Worm (Caenorhabditis elegans) whole organism, L3 larva: ENCODE results near the gene F07C3.16.

Experiments
- R02D3.7 ChIP-seq: fragments of 150-350 bp; optimal IDR thresholded peaks from 2 replicates; lab custom pipeline; 2014; ENCODE audit warnings: missing biosample characterization, missing genetic modification characterization
- aly-2 ChIP-seq: fragments of 150-350 bp; optimal IDR thresholded peaks from 2 replicates; lab custom pipeline; 2014; ENCODE audit warnings: missing biosample characterization, missing genetic modification characterization
- ceh-28 ChIP-seq: fragments of 150-350 bp; optimal IDR thresholded peaks from 2 replicates; lab custom pipeline; 2014; ENCODE audit warnings: missing biosample characterization, missing genetic modification reagents, missing genetic modification characterization
- ceh-82 ChIP-seq: fragments of 150-350 bp; optimal IDR thresholded peaks from 2 replicates; lab custom pipeline; 2014; ENCODE audit warnings: missing biosample characterization, missing genetic modification characterization
- ceh-9 ChIP-seq: sonication (generic microtip); optimal IDR thresholded peaks from 2 replicates; lab custom pipeline; 2018; ENCODE audit warnings: missing biosample characterization, missing genetic modification characterization
- daf-12 ChIP-seq: fragments of 150-350 bp; optimal IDR thresholded peaks from 2 replicates; lab custom pipeline; 2014; ENCODE audit warnings: missing biosample characterization, missing genetic modification reagents, missing genetic modification characterization
- egl-27 ChIP-seq: sonication (generic microtip); optimal IDR thresholded peaks from 4 replicates; lab custom pipeline; 2017; ENCODE audit warnings: missing biosample characterization, missing genetic modification reagents, missing genetic modification characterization
- egl-5 ChIP-seq: fragments of 150-350 bp; optimal IDR thresholded peaks from 2 replicates; lab custom pipeline; 2017; ENCODE audit warnings: missing biosample characterization, missing genetic modification reagents, missing genetic modification characterization, inconsistent platforms
- elt-1 ChIP-seq: fragments of 150-350 bp; optimal IDR thresholded peaks from 2 replicates; lab custom pipeline; 2014; ENCODE audit warnings: missing biosample characterization, missing genetic modification characterization
- fkh-10 ChIP-seq: sonication (generic microtip); optimal IDR thresholded peaks from 2 replicates; lab custom pipeline; 2017; ENCODE audit warnings: missing biosample characterization, missing genetic modification reagents, missing genetic modification characterization
- hmg-11 ChIP-seq: sonication (generic microtip); optimal IDR thresholded peaks from 2 replicates; lab custom pipeline; 2016; ENCODE audit warnings: missing genetic modification characterization, missing compliant biosample characterization
- lin-15B ChIP-seq: fragments of 150-350 bp; optimal IDR thresholded peaks from 2 replicates; lab custom pipeline; 2014; ENCODE audit warnings: missing biosample characterization, missing genetic modification characterization
- lin-39 ChIP-seq: fragments of 150-350 bp; optimal IDR thresholded peaks from 2 replicates; lab custom pipeline; 2018; ENCODE audit warnings: missing biosample characterization, missing genetic modification reagents, missing genetic modification characterization
- mdl-1 ChIP-seq: fragments of 150-350 bp; optimal IDR thresholded peaks from 2 replicates; lab custom pipeline; 2014; ENCODE audit warnings: missing biosample characterization, missing genetic modification characterization
- mml-1 ChIP-seq: fragments of 150-350 bp; sonication (generic microtip); optimal IDR thresholded peaks from 3 replicates; lab custom pipeline; 2014; ENCODE audit warnings: missing biosample characterization, missing genetic modification characterization
- nfya-1 ChIP-seq: sonication (generic microtip); optimal IDR thresholded peaks from 2 replicates; lab custom pipeline; 2017; ENCODE audit warnings: missing genetic modification characterization, mild to moderate bottlenecking, missing compliant biosample characterization, antibody characterized with exemption, moderate library complexity; ENCODE audit not compliant: insufficient read depth
- nhr-12 ChIP-seq: fragments of 150-350 bp; optimal IDR thresholded peaks from 2 replicates; lab custom pipeline; 2014; ENCODE audit warnings: missing biosample characterization, missing genetic modification characterization
- nhr-23 ChIP-seq: fragments of 150-350 bp; optimal IDR thresholded peaks from 2 replicates; lab custom pipeline; 2014; ENCODE audit warnings: missing biosample characterization, missing genetic modification reagents, missing genetic modification characterization
- nhr-25 ChIP-seq: sonication (generic microtip); optimal IDR thresholded peaks from 2 replicates; lab custom pipeline; 2017; ENCODE audit warnings: missing biosample characterization, missing genetic modification characterization
- nhr-43 ChIP-seq: sonication (generic microtip); optimal IDR thresholded peaks from 2 replicates; lab custom pipeline; 2016; ENCODE audit warnings: mild to moderate bottlenecking, missing genetic modification characterization, missing compliant biosample characterization; ENCODE audit not compliant: poor library complexity, severe bottlenecking
- nhr-67 ChIP-seq: fragments of 150-350 bp; optimal IDR thresholded peaks from 2 replicates; lab custom pipeline; 2014; ENCODE audit warnings: missing biosample characterization, missing genetic modification characterization
- nhr-77 ChIP-seq: fragments of 150-350 bp; optimal IDR thresholded peaks from 2 replicates; lab custom pipeline; 2014; ENCODE audit warnings: missing biosample characterization, missing genetic modification characterization
- pha-4 ChIP-seq: fragments of 150-350 bp; optimal IDR thresholded peaks from 2 replicates; lab custom pipeline; 2014; ENCODE audit warnings: missing biosample characterization, missing genetic modification reagents, missing genetic modification characterization
- sea-2 ChIP-seq: fragments of 150-350 bp; sonication (generic microtip); optimal IDR thresholded peaks from 4 replicates; lab custom pipeline; 2014; ENCODE audit warnings: missing biosample characterization, missing genetic modification reagents, missing genetic modification characterization
- snpc-4 ChIP-seq: fragments of 150-350 bp; optimal IDR thresholded peaks from 2 replicates; lab custom pipeline; 2014; ENCODE audit warnings: missing biosample characterization, missing genetic modification characterization
- tbx-2 ChIP-seq: sonication (generic microtip); optimal IDR thresholded peaks from 2 replicates; lab custom pipeline; 2016; ENCODE audit warnings: mild to moderate bottlenecking, missing genetic modification characterization, missing compliant biosample characterization
- unc-39 ChIP-seq: sonication (generic microtip); optimal IDR thresholded peaks from 4 replicates; lab custom pipeline; 2017; ENCODE audit warnings: missing biosample characterization, missing genetic modification characterization
- unc-62 ChIP-seq: fragments of 150-350 bp; sonication (generic microtip); optimal IDR thresholded peaks from 4 replicates; lab custom pipeline; 2014; ENCODE audit warnings: missing biosample characterization, missing genetic modification reagents, missing genetic modification characterization
- ztf-4 ChIP-seq: fragments of 150-350 bp; optimal IDR thresholded peaks from 2 replicates; lab custom pipeline; 2014; ENCODE audit warnings: missing biosample characterization, missing genetic modification characterization

F07C3.16 gene

DNA sequence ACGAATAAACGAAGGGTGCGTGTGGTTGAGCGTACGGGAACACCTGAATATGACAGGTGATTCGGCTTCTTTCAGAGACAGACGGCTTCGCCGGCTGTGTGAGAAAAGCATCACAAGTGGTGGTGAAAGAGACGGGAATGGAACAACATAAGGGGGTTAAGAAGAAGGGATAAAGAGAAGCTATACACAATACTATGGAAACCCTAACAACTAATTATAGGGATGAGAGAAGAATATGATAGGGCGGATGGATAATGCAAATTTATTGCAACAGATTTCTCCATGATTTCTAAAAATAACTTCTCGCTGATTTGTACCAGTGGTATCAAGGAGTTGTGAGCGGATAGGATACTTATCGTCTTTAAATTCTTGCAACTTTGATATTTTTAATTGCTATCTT is 24.7 kb upstream of the F07C3.16 start, which contains the start of gene hlh-10:
Gene hlh-10, minus strand, starts transcription at position 101 of the 400 bp plus-strand sequence.
- TF ChIP-seq unc-62 (GFP tag; lab: Kevin White, UChicago): no peak
- no peak for TF ChIP-seq mdl-1
- no peak for TF ChIP-seq sea-2 (GFP tag; lab: Kevin White, UChicago)
- no peak for TF ChIP-seq ztf-4 (tag; lab: Kevin White, UChicago)
- TF ChIP-seq nhr-77 (tag; lab: Kevin White, UChicago): no peak
- TF ChIP-seq elt-1 (tag; lab: Kevin White, UChicago): no peak
- no peak for TF ChIP-seq egl-27

DNA sequence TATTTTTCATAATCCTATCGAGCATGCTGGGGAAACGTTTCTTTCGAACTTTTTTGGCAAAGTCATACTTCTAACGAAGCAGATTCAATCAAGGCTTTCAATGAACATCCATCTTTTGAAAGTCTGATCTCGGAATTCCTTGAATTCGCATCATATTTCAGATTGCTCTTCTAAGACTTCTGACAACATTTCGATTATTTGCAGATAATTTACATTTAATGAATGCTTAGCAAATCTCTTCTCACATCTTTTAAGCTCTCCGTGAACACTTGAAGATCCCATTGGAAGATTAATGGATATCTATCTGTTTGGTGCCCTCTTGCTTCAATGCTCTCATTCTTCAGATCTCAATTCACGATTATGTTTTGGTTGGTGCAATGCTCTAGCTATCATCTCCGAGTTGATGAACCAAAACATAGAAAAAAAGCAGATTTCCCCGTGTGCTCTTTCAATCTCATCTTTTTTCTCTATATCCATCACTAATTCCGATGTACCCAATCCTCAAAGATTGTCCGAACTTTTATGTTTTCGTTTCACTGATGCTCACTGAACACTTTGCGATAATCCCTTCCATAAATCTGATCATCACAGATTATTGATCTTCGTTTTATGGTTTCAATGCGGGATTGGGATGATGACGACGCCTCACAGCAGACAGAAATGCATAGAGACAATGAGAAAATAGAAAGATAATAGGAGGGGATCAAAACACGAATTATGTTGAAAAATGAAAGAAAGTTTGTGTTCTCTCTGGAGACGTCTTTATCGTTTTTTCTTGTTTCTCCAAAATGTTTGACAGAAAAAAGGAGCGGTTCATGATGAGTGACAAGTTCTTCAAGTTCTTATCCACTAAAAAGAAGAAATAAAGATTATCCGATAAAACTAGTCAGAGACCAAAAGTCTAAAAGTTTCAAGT is 17.0 kb upstream of the F07C3.16 start:
- TF ChIP-seq lin-39 (tag; lab: Kevin White, UChicago): no peak
- peak; percentile 56 for TF ChIP-seq unc-62 (GFP tag; lab: Kevin White, UChicago)
- TF ChIP-seq nhr-43 (tag; lab: Kevin White, UChicago): peak; percentile 66
- peak; percentile 85 for TF ChIP-seq elt-1 (tag; lab: Kevin White, UChicago)
- no peak for TF ChIP-seq daf-12 (tag; lab: Kevin White, UChicago)
- no peak for TF ChIP-seq R02D3.7
- peak; percentile 7 for TF ChIP-seq nhr-23 (tag; lab: Kevin White, UChicago)

DNA sequence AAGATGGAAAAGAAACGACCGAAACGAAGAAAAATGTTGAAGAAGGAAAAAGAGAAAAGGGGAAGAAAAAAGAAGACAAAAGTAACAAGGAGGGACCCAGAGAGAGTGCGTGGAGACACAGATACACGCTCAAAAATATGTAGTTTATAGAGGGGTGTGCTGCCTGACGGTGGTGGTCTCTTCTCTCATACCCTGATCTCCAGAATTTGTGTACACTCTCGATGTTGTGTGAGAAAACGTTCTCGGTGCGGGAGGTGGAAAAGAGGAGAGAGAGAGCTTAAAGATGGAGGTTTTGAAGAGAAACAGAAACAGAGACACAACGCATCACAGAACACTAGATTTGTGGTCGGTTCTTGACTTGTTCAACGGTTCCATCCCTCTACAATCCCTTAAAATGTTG is 16.2 kb upstream of the F07C3.16 start:
- TF ChIP-seq ceh-9 (no peak), sea-2 (GFP tag; lab: Kevin White, UChicago) (no peak), nhr-43 (tag; lab: Kevin White, UChicago) (peak; percentile 40), pha-4 (tag; lab: Kevin White, UChicago) (peak; percentile 33), snpc-4 (tag; lab: Kevin White, UChicago) (peak; percentile 45), R02D3.7 (peak; percentile 9), egl-27 (peak; percentile 21), lin-15B (tag; lab: Kevin White, UChicago) (peak; percentile 45), lin-39 (tag; lab: Kevin White, UChicago) (peak; percentile 95), nfya-1 (tag; lab: Kevin White, UChicago) (peak; percentile 70), fkh-10 (GFP tag; lab: Kevin White, UChicago) (peak; percentile 46), unc-62 (GFP tag; lab: Kevin White, UChicago) (peak; percentile 53), egl-5 (tag; lab: Kevin White, UChicago) (peak; percentile 8), hmg-11 (tag; lab: Kevin White, UChicago) (peak; percentile 79), aly-2 (no peak), nhr-67 (tag; lab: Kevin White, UChicago) (no peak), elt-1 (tag; lab: Kevin White, UChicago) (no peak), tbx-2 (peak; percentile 31), ceh-28 (tag; lab: Kevin White, UChicago) (peak; percentile 59)

DNA sequence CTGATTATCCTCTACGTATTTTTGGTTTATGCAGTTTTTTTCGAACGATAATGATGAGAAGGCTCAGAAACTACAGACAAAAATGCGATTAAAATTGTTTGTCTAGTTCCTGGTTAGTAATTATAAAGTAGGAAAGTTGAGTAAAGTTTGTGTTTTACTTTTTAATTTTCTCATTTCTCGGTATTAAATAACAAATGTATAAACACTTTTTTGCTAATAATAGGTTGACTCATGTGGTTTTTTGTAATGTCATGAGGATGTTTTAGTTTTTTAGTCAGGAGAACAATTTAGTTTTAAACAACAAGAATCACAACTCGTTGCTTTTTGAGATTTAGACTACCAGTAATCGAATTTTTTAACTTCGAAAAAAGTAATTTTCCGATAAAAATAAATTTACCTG is 15.3 kb upstream of the F07C3.16 start:
- TF ChIP-seq unc-39 (tag; lab: Kevin White, UChicago) (no peak), nhr-67 (tag; lab: Kevin White, UChicago) (no peak)

DNA sequence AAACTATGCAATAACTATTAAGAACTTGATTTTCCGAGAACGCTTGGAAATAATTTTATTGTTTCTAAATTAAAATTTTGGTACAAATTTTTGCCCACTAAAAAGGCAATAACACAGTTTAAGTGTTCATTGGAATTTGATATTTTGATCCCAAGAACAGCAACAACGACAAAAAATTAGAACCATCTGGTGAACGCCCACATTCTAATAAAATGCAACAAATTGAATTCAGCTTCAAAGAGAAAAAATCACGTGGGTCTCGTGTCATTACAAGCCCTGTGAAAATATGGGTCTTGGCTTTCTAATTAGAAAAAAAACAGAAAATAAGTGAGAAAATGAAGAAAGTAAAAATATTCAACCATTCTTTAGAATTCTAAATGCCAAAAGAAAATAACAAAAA is 14.5 kb upstream of the F07C3.16 start:
- TF ChIP-seq ceh-82 (tag; lab: Kevin White, UChicago): no peak
- TF ChIP-seq pha-4 (tag; lab: Kevin White, UChicago): no peak
- no peak for TF ChIP-seq mml-1 (tag; lab: Kevin White, UChicago)
- no peak for TF ChIP-seq egl-5 (tag; lab: Kevin White, UChicago)

DNA sequence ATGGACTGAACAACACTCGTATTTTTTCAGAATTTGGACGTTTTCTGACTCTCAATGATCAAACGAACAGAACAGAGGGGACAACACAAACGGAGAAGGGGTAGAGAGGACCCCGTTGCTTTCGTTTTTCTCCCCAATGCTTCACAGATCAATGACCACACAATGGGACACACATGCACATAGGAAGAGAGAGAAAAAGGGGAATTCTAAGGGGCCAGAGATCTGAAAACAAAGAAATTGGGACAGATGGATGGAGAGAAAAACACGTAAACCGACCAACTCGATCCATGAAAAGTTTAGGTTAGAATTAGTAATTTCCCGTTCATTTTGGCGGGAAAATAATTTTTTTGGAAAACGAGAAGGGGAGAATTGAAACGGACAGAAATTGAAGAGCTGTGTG is 13.1 kb upstream of the F07C3.16 start:
- no peak for TF ChIP-seq nhr-12
- no peak for TF ChIP-seq nhr-25 (tag; lab: Kevin White, UChicago)
- TF ChIP-seq hmg-11 (tag; lab: Kevin White, UChicago): no peak
- TF ChIP-seq nfya-1 (tag; lab: Kevin White, UChicago): peak; percentile 34
